Fruit fly (Drosophila melanogaster) whole organism, embryonic: ENCODE data around the gene CG1909.

Experiments
- Ada2b ChIP-seq: fragments of 200-800 bp; sonication (Bioruptor generic); IDR thresholded peaks from 2 replicates; pipeline ENCODE4 v1.3.6; 2022; ENCODE audit warnings: missing biosample characterization, missing genetic modification characterization
- CG10979 ChIP-seq: fragments of 200-800 bp; sonication (Bioruptor generic); optimal IDR thresholded peaks from 2 replicates; lab custom pipeline; 2018; ENCODE audit warnings: missing biosample characterization, mild to moderate bottlenecking, missing genetic modification characterization, moderate library complexity
- CG15269 ChIP-seq: fragments of 200-800 bp; sonication (Bioruptor generic); optimal IDR thresholded peaks from 2 replicates; lab custom pipeline; 2018; ENCODE audit warnings: missing biosample characterization, mild to moderate bottlenecking, missing genetic modification characterization, moderate library complexity
- CG1603 ChIP-seq: fragments of 200-800 bp; sonication (Bioruptor generic); optimal IDR thresholded peaks from 2 replicates; lab custom pipeline; 2019; ENCODE audit warnings: missing biosample characterization, mild to moderate bottlenecking, missing genetic modification characterization, moderate library complexity
- CG17802 ChIP-seq: fragments of 200-800 bp; sonication (Bioruptor generic); optimal IDR thresholded peaks from 2 replicates; lab custom pipeline; 2018; ENCODE audit warnings: missing biosample characterization, mild to moderate bottlenecking, missing genetic modification characterization, moderate library complexity
- CG17829 ChIP-seq: fragments of 200-800 bp; optimal IDR thresholded peaks from 2 replicates; lab custom pipeline; 2019; ENCODE audit warnings: missing biosample characterization, mild to moderate bottlenecking, missing genetic modification characterization, moderate library complexity
- CG18262 ChIP-seq: fragments of 200-800 bp; optimal IDR thresholded peaks from 3 replicates; lab custom pipeline; 2019; ENCODE audit warnings: missing biosample characterization, mild to moderate bottlenecking, missing genetic modification characterization, moderate library complexity
- CG2199 ChIP-seq: fragments of 200-800 bp; sonication (Bioruptor generic); IDR thresholded peaks from 3 replicates; pipeline ENCODE4 v1.3.6; 2022; ENCODE audit warnings: missing biosample characterization, missing genetic modification characterization
- CG33557 ChIP-seq: fragments of 200-800 bp; sonication (Bioruptor generic); optimal IDR thresholded peaks from 2 replicates; lab custom pipeline; 2019; ENCODE audit warnings: missing biosample characterization, mild to moderate bottlenecking, missing genetic modification characterization, moderate library complexity
- CG34376 ChIP-seq: fragments of 200-800 bp; sonication (Bioruptor generic); optimal IDR thresholded peaks from 2 replicates; lab custom pipeline; 2018; ENCODE audit warnings: missing biosample characterization, mild to moderate bottlenecking, missing genetic modification characterization
- CG6272 ChIP-seq: fragments of 200-800 bp; sonication (Bioruptor generic); IDR thresholded peaks from 2 replicates; pipeline ENCODE4 v1.3.6; 2022; ENCODE audit warnings: missing biosample characterization, missing genetic modification characterization
- CG7786 ChIP-seq: fragments of 200-800 bp; sonication (Bioruptor generic); optimal IDR thresholded peaks from 2 replicates; lab custom pipeline; 2016; ENCODE audit warnings: missing biosample characterization, missing genetic modification characterization
- Lpt ChIP-seq: fragments of >200 bp; optimal IDR thresholded peaks from 2 replicates; lab custom pipeline; 2018; ENCODE audit warnings: missing biosample characterization, missing genetic modification characterization
- Opbp ChIP-seq: fragments of 200-800 bp; sonication (Bioruptor generic); IDR thresholded peaks from 3 replicates; pipeline ENCODE4 v1.3.6; 2022; ENCODE audit warnings: missing biosample characterization, missing genetic modification characterization; ENCODE audit not compliant: partially characterized antibody
- cg ChIP-seq: fragments of 200-800 bp; sonication (Bioruptor generic); optimal IDR thresholded peaks from 3 replicates; lab custom pipeline; 2019; ENCODE audit warnings: missing biosample characterization, mild to moderate bottlenecking, missing genetic modification characterization, moderate library complexity
- gcm ChIP-seq: fragments of 200-800 bp; sonication (Bioruptor generic); optimal IDR thresholded peaks from 2 replicates; lab custom pipeline; 2019; ENCODE audit warnings: missing biosample characterization, mild to moderate bottlenecking, missing genetic modification characterization, moderate library complexity
- insv ChIP-seq, 2 experiments: fragments of 200-800 bp; sonication (Bioruptor generic); optimal IDR thresholded peaks; 3 replicates each; lab custom pipeline; 2016 to 2018; ENCODE audit warnings: missing biosample characterization in 2 of 2, missing genetic modification characterization in 2 of 2
- shn ChIP-seq: fragments of 200-800 bp; sonication (Bioruptor generic); optimal IDR thresholded peaks from 3 replicates; lab custom pipeline; 2016; ENCODE audit warnings: missing biosample characterization, missing genetic modification characterization
- sr ChIP-seq: fragments of 200-800 bp; sonication (Bioruptor generic); IDR thresholded peaks from 3 replicates; pipeline ENCODE4 v1.3.6; 2022; ENCODE audit warnings: missing biosample characterization, missing genetic modification characterization
- toy ChIP-seq: fragments of 200-800 bp; sonication (Bioruptor generic); IDR thresholded peaks from 2 replicates; pipeline ENCODE4 v1.3.6; 2022; ENCODE audit warnings: missing biosample characterization, missing genetic modification characterization
- vvl ChIP-seq: fragments of 200-800 bp; sonication (Bioruptor generic); IDR thresholded peaks from 2 replicates; pipeline ENCODE4 v1.3.6; 2022; ENCODE audit warnings: missing biosample characterization, missing genetic modification characterization

Gene CG1909

DNA sequence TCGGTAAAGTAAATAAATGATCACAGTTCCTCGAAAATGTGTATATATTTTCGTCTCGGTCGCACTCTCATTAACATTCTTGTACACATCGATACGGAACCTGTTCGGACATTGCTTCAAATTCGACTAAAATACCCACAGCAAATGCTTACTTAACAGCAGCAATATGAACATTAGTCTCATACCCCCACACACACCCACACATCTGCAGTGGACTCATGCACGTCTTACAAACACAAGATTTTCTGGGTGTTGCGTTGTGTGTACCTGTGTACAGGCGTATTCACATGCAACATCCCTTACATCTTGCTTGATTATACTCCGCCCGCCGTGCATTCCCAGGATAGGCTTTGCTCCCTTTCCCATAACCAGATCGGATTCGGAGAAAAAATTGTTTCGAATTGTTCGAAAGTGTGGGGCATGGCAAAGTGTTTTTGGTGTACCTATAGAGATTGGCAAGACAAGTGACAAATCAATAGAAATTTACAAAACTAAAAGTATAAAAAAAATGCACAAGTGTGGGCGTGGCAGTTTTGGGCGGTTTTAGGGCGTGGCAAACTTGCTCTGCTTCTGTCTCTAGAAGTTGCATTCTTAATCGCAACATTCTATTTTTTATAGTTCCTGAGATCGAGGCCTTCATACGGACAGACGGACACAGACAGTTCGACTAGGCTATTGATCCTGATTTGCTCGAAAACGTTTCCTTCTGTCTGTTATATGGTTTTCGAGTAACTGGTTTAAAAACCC, 43.2 kb downstream of the CG1909 start, which contains the start of gene mav (continued):
- TF ChIP-seq sr (GFP tag; lab: Robert Waterston, UW) (no peak), cg (peak; percentile 88), insv (GFP tag; optimal IDR thresholded peaks at IDR 0.05; lab: Kevin White, UChicago) (peak in 1 of 2 experiments; percentile 32), Opbp (GFP tag; lab: Robert Waterston, UW) (no peak), shn (GFP tag; lab: Kevin White, UChicago) (no peak), CG1603 (tag; lab: Kevin White, UChicago) (peak; percentile 39), CG34376 (GFP tag; lab: Kevin White, UChicago) (peak; percentile 33), CG33557 (GFP tag; lab: Kevin White, UChicago) (peak; percentile 41), CG17802 (tag; lab: Kevin White, UChicago) (peak; percentile 48), CG18262 (tag; lab: Kevin White, UChicago) (peak; percentile 1), vvl (no peak), CG17829 (tag; lab: Kevin White, UChicago) (no peak)

- TF ChIP-seq CG7786 (GFP tag; lab: Kevin White, UChicago) (no peak), Lpt (no peak), CG2199 (GFP tag; lab: Robert Waterston, UW) (0 out of 3 replicates have a peak, but pooled peaks have one; percentile 34), CG15269 (tag; lab: Kevin White, UChicago) (no peak), CG6272 (no peak), toy (no peak), gcm (GFP tag; lab: Kevin White, UChicago) (no peak), Ada2b (GFP tag; lab: Robert Waterston, UW) (no peak), CG10979 (tag; lab: Kevin White, UChicago) (no peak)
Measured at dm6 chr4:629391-629790, 46.5 kb downstream of the CG1909 start, which contains the start of gene Gat. TSS of gene Gat (plus strand) at chr4:629691.
